Worm (Caenorhabditis elegans): Measurements from ENCODE around the gene zipt-2.1.

DNA sequence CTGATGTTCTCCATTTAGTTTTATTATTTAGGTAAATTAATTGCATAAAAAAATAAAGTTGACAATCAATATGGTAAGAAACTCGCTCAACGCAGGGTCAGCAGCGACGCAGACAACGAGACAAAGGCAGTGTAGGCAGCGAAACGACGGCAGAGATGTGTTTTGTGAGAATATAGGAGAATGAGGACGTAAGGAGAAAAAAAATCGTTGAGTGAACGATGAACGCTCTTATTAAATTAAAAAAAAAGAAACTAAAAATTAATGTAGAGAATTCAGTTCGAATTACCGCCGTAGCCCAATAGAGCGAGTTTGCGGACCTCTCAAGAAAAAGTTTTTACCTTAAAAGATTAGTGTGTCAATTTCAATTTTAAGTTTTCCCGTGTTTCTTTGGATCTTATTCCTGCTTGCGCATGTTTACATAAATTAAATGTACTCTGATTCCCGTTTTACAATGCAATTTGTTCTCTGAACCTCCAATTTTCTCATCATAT is 31.3 kb upstream of the zipt-2.1 start, which contains the start of gene T25B9.8:
- TF ChIP-seq ceh-18 (tag; optimal IDR thresholded peaks at IDR 0.05) (no peak), hlh-30 (tag; optimal IDR thresholded peaks at IDR 0.05; ENCODE audit: insufficient read depth) (no peak), hlh-13 (GFP tag; optimal IDR thresholded peaks at IDR 0.05) (no peak), hlh-8 (tag; optimal IDR thresholded peaks at IDR 0.05) (no peak), ceh-19 (GFP tag; optimal IDR thresholded peaks at IDR 0.05) (no peak), dve-1 (tag; optimal IDR thresholded peaks at IDR 0.05) (no peak), pha-2 (tag; optimal IDR thresholded peaks at IDR 0.05) (no peak), pqm-1 (tag; optimal IDR thresholded peaks at IDR 0.05) (no peak), ets-4 (tag; optimal IDR thresholded peaks at IDR 0.05) (no peak), ceh-31 (tag; optimal IDR thresholded peaks at IDR 0.05) (no peak)

All from whole organism, late embryonic.